Fruit fly (Drosophila melanogaster) whole organism, embryonic: ENCODE measurements around the gene sdk.

Source experiments
- Bgb ChIP-seq: fragments of 200-800 bp; sonication (Bioruptor generic); IDR thresholded peaks from 2 replicates; pipeline ENCODE4 v1.3.6; 2022; ENCODE audit warnings: missing biosample characterization, missing genetic modification characterization; ENCODE audit not compliant: partially characterized antibody
- CG10543 ChIP-seq: fragments of 200-800 bp; sonication (Bioruptor generic); optimal IDR thresholded peaks from 3 replicates; lab custom pipeline; 2017; ENCODE audit warnings: missing biosample characterization, mild to moderate bottlenecking, missing genetic modification characterization, moderate library complexity
- CG10565 ChIP-seq: fragments of 200-800 bp; sonication (Bioruptor generic); optimal IDR thresholded peaks from 3 replicates; lab custom pipeline; 2016; ENCODE audit warnings: missing biosample characterization, mild to moderate bottlenecking, missing genetic modification characterization
- CG11456 ChIP-seq: fragments of 200-800 bp; sonication (Bioruptor generic); IDR thresholded peaks from 3 replicates; pipeline ENCODE4 v1.3.6; 2022; ENCODE audit warnings: missing biosample characterization, missing genetic modification characterization
- CG12391 ChIP-seq: fragments of 200-800 bp; sonication (Bioruptor generic); optimal IDR thresholded peaks from 3 replicates; lab custom pipeline; 2018; ENCODE audit warnings: missing biosample characterization, mild to moderate bottlenecking, missing genetic modification characterization, moderate library complexity
- CG13424 ChIP-seq: fragments of 200-800 bp; sonication (Bioruptor generic); optimal IDR thresholded peaks from 2 replicates; lab custom pipeline; 2019; ENCODE audit warnings: missing biosample characterization, mild to moderate bottlenecking, missing genetic modification characterization, moderate library complexity
- CG14860 ChIP-seq: fragments of 200-800 bp; sonication (Bioruptor generic); IDR thresholded peaks from 3 replicates; pipeline ENCODE4 v1.3.6; 2022; ENCODE audit warnings: missing biosample characterization, missing genetic modification characterization; ENCODE audit not compliant: partially characterized antibody
- CG18599 ChIP-seq: fragments of 200-800 bp; sonication (Bioruptor generic); optimal IDR thresholded peaks from 3 replicates; lab custom pipeline; 2017; ENCODE audit warnings: missing biosample characterization, missing genetic modification characterization, mild to moderate bottlenecking, moderate library complexity, missing genetic modification reagents
- CG33557 ChIP-seq: fragments of 200-800 bp; sonication (Bioruptor generic); optimal IDR thresholded peaks from 2 replicates; lab custom pipeline; 2019; ENCODE audit warnings: missing biosample characterization, mild to moderate bottlenecking, missing genetic modification characterization, moderate library complexity
- CG34376 ChIP-seq: fragments of 200-800 bp; sonication (Bioruptor generic); optimal IDR thresholded peaks from 2 replicates; lab custom pipeline; 2018; ENCODE audit warnings: missing biosample characterization, mild to moderate bottlenecking, missing genetic modification characterization
- CG4820 ChIP-seq: fragments of 200-800 bp; sonication (Bioruptor generic); optimal IDR thresholded peaks from 3 replicates; lab custom pipeline; 2016; ENCODE audit warnings: missing biosample characterization, missing genetic modification characterization
- CG6272 ChIP-seq: fragments of 200-800 bp; sonication (Bioruptor generic); IDR thresholded peaks from 2 replicates; pipeline ENCODE4 v1.3.6; 2022; ENCODE audit warnings: missing biosample characterization, missing genetic modification characterization
- CG6683 ChIP-seq: fragments of 200-800 bp; sonication (Bioruptor generic); optimal IDR thresholded peaks from 2 replicates; lab custom pipeline; 2017; ENCODE audit warnings: missing biosample characterization, mild to moderate bottlenecking, missing genetic modification characterization, missing genetic modification reagents
- CG8359 ChIP-seq: fragments of 200-800 bp; sonication (Bioruptor generic); optimal IDR thresholded peaks from 2 replicates; lab custom pipeline; 2017; ENCODE audit warnings: missing biosample characterization, mild to moderate bottlenecking, missing genetic modification characterization, borderline replicate concordance
- CG9215 ChIP-seq: fragments of 200-800 bp; sonication (Bioruptor generic); IDR thresholded peaks from 2 replicates; pipeline ENCODE4 v1.3.6; 2022; ENCODE audit warnings: missing biosample characterization, missing genetic modification characterization
- Deaf1 ChIP-seq: fragments of 200-800 bp; optimal IDR thresholded peaks from 3 replicates; lab custom pipeline; 2019; ENCODE audit warnings: missing biosample characterization, mild to moderate bottlenecking, missing genetic modification characterization, moderate library complexity
- Dfd ChIP-seq, 2 experiments: fragments of >200 bp; optimal IDR thresholded peaks; 2 replicates each; lab custom pipeline; 2017; ENCODE audit warnings: missing biosample characterization in 2 of 2, missing genetic modification characterization in 2 of 2
- Dp ChIP-seq: fragments of 200-800 bp; sonication (Bioruptor generic); optimal IDR thresholded peaks from 2 replicates; lab custom pipeline; 2018; ENCODE audit warnings: missing biosample characterization, mild to moderate bottlenecking, missing genetic modification characterization, moderate library complexity
- Elba2 ChIP-seq: fragments of 200-800 bp; sonication (Bioruptor generic); optimal IDR thresholded peaks from 3 replicates; lab custom pipeline; 2016; ENCODE audit warnings: missing biosample characterization, missing genetic modification characterization
- Gug ChIP-seq: fragments of 200-800 bp; sonication (Bioruptor generic); IDR thresholded peaks from 4 replicates; pipeline ENCODE4 v1.3.6; 2022; ENCODE audit warnings: missing biosample characterization, missing genetic modification characterization
- HHEX ChIP-seq: fragments of 200-800 bp; sonication (Bioruptor generic); optimal IDR thresholded peaks from 3 replicates; lab custom pipeline; 2017; ENCODE audit warnings: missing biosample characterization, mild to moderate bottlenecking, missing genetic modification characterization, missing genetic modification reagents
- Hr39 ChIP-seq: fragments of >200 bp; optimal IDR thresholded peaks from 2 replicates; lab custom pipeline; 2017
- Med ChIP-seq: fragments of 200-800 bp; sonication (Bioruptor generic); peaks from one replicate; lab custom pipeline; 2016; ENCODE audit warnings: missing biosample characterization, missing genetic modification characterization, mild to moderate bottlenecking, inconsistent platforms, moderate library complexity
- Mes4 ChIP-seq: fragments of 200-800 bp; sonication (Bioruptor generic); optimal IDR thresholded peaks from 2 replicates; lab custom pipeline; 2016; ENCODE audit warnings: missing biosample characterization, missing genetic modification characterization
- Pdp1 ChIP-seq, 2 experiments: fragments of 200-800 bp; sonication (Bioruptor generic); optimal IDR thresholded peaks; 3 replicates each; lab custom pipeline; 2016; ENCODE audit warnings: missing biosample characterization in 2 of 2, missing genetic modification characterization in 2 of 2, mild to moderate bottlenecking in 1 of 2, moderate library complexity in 1 of 2
- Sin3A ChIP-seq: fragments of >200 bp; optimal IDR thresholded peaks from 2 replicates; lab custom pipeline; 2018
- Stat92E ChIP-seq, 3 experiments: fragments of >200 bp in 2 of 3; fragments of 200-800 bp in 1 of 3; sonication (Bioruptor generic) in 1 of 3; optimal IDR thresholded peaks; 2 replicates each; lab custom pipeline; 2017 to 2019; ENCODE audit warnings: missing biosample characterization in 3 of 3, missing genetic modification characterization in 3 of 3, mild to moderate bottlenecking in 1 of 3, moderate library complexity in 1 of 3
- Vsx1 ChIP-seq: fragments of 200-800 bp; sonication (Bioruptor generic); optimal IDR thresholded peaks from 2 replicates; lab custom pipeline; 2017; ENCODE audit warnings: missing biosample characterization, mild to moderate bottlenecking, missing genetic modification characterization, missing genetic modification reagents
- Xbp1 ChIP-seq: fragments of 200-800 bp; sonication (Bioruptor generic); optimal IDR thresholded peaks from 3 replicates; lab custom pipeline; 2016; ENCODE audit warnings: missing biosample characterization, mild to moderate bottlenecking, missing genetic modification characterization
- Xrp1 ChIP-seq: fragments of 200-800 bp; sonication (Bioruptor generic); IDR thresholded peaks from 2 replicates; pipeline ENCODE4 v1.3.6; 2022; ENCODE audit warnings: missing biosample characterization, missing genetic modification characterization
- ap ChIP-seq: fragments of 200-800 bp; sonication (Bioruptor generic); IDR thresholded peaks from 2 replicates; pipeline ENCODE4 v1.3.6; 2022; ENCODE audit warnings: missing biosample characterization, missing genetic modification characterization
- cato ChIP-seq: fragments of 200-800 bp; sonication (Bioruptor generic); optimal IDR thresholded peaks from 2 replicates; lab custom pipeline; 2016; ENCODE audit warnings: missing biosample characterization, missing genetic modification characterization, borderline replicate concordance
- da ChIP-seq: fragments of 200-800 bp; sonication (Bioruptor generic); optimal IDR thresholded peaks from 2 replicates; lab custom pipeline; 2016; ENCODE audit warnings: missing biosample characterization, missing genetic modification characterization
- dan ChIP-seq: fragments of 200-800 bp; sonication (Bioruptor generic); IDR thresholded peaks from 2 replicates; pipeline ENCODE4 v1.3.6; 2022; ENCODE audit warnings: missing biosample characterization, missing genetic modification characterization
- fd3F ChIP-seq: fragments of 200-800 bp; sonication (Bioruptor generic); optimal IDR thresholded peaks from 2 replicates; lab custom pipeline; 2018; ENCODE audit warnings: missing biosample characterization, mild to moderate bottlenecking, missing genetic modification characterization, moderate library complexity
- gem ChIP-seq: fragments of 200-800 bp; sonication (Bioruptor generic); optimal IDR thresholded peaks from 2 replicates; lab custom pipeline; 2019; ENCODE audit warnings: missing biosample characterization, mild to moderate bottlenecking, missing genetic modification characterization, moderate library complexity
- gfzf ChIP-seq: fragments of 200-800 bp; sonication (Bioruptor generic); optimal IDR thresholded peaks from 2 replicates; lab custom pipeline; 2016; ENCODE audit warnings: missing biosample characterization, mild to moderate bottlenecking, missing genetic modification characterization, moderate library complexity
- hth ChIP-seq: fragments of >200 bp; optimal IDR thresholded peaks from 2 replicates; lab custom pipeline; 2017; ENCODE audit warnings: inconsistent platforms
- ind ChIP-seq: fragments of 200-800 bp; sonication (Bioruptor generic); optimal IDR thresholded peaks from 3 replicates; lab custom pipeline; 2016; ENCODE audit warnings: missing biosample characterization, missing genetic modification characterization
- knrl ChIP-seq: fragments of 200-800 bp; sonication (Bioruptor generic); IDR thresholded peaks from 3 replicates; pipeline ENCODE4 v1.3.6; 2022; ENCODE audit warnings: missing biosample characterization, missing genetic modification characterization; ENCODE audit not compliant: partially characterized antibody
- lola ChIP-seq, 3 experiments: fragments of >200 bp in 2 of 3; fragments of 200-800 bp in 1 of 3; sonication (Bioruptor generic) in 1 of 3; optimal IDR thresholded peaks; 2 replicates each; lab custom pipeline; 2017 to 2019; ENCODE audit warnings: missing biosample characterization in 3 of 3, missing genetic modification characterization in 3 of 3, mild to moderate bottlenecking in 1 of 3, moderate library complexity in 1 of 3
- oc ChIP-seq: fragments of 200-800 bp; sonication (Bioruptor generic); optimal IDR thresholded peaks from 2 replicates; lab custom pipeline; 2018; ENCODE audit warnings: missing biosample characterization, mild to moderate bottlenecking, missing genetic modification characterization, moderate library complexity
- run ChIP-seq: fragments of 200-800 bp; sonication (Bioruptor generic); optimal IDR thresholded peaks from 3 replicates; lab custom pipeline; 2018; ENCODE audit warnings: missing biosample characterization, mild to moderate bottlenecking, missing genetic modification characterization
- sens ChIP-seq: fragments of 200-800 bp; sonication (Bioruptor generic); peaks from one replicate; lab custom pipeline; 2016; ENCODE audit warnings: missing biosample characterization, missing genetic modification characterization
- sisA ChIP-seq: fragments of 200-800 bp; sonication (Bioruptor generic); IDR thresholded peaks from 2 replicates; pipeline ENCODE4 v1.3.6; 2022; ENCODE audit warnings: missing biosample characterization, missing genetic modification characterization
- tx ChIP-seq: fragments of 200-800 bp; sonication (Bioruptor generic); optimal IDR thresholded peaks from 2 replicates; lab custom pipeline; 2016; ENCODE audit warnings: missing biosample characterization, missing genetic modification characterization
- vnd ChIP-seq: fragments of 200-800 bp; sonication (Bioruptor generic); IDR thresholded peaks from 3 replicates; pipeline ENCODE4 v1.3.6; 2022; ENCODE audit warnings: missing biosample characterization, missing genetic modification characterization; ENCODE audit not compliant: partially characterized antibody
- wor ChIP-seq: fragments of 200-800 bp; sonication (Bioruptor generic); IDR thresholded peaks from 2 replicates; pipeline ENCODE4 v1.3.6; 2022; ENCODE audit warnings: missing biosample characterization, missing genetic modification characterization
- zen2 ChIP-seq: fragments of 200-800 bp; sonication (Bioruptor generic); IDR thresholded peaks from 3 replicates; pipeline ENCODE4 v1.3.6; 2022; ENCODE audit warnings: missing biosample characterization, missing genetic modification characterization; ENCODE audit not compliant: partially characterized antibody

Gene sdk

DNA sequence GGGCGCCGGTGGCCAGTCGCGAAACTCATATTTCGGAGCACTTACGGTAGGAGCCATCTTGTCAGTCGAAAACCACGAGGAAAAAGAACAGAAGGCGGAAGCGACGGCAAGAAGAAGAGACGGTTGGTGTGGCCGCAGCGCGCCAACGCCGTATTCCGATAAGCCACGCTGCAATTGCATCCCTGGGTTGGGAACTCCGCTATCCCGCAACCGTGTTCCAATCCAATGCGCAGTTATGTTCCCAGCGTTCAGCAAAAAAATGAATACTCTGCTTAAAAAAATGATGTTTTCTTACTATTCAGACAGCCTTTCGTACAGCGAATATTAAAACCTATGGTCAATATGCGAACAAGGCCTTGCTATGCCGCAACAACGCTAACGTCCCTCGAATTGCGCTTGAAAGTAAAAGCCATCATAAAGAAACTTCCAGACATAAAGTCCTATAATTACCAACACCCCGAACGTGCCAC is 78.4 kb downstream of the sdk start, which contains the start of gene RpL22 (continued):
- TF ChIP-seq ind (GFP tag; lab: Kevin White, UChicago) (peak; percentile 71), Xbp1 (peak; percentile 85), oc (peak; percentile 73), dan (GFP tag; lab: Robert Waterston, UW) (no peak), CG34376 (GFP tag; lab: Kevin White, UChicago) (peak; percentile 95), Stat92E (GFP tag; optimal IDR thresholded peaks at IDR 0.05; lab: Kevin White, UChicago) (peak in 1 of 3 experiments; percentile 46), CG14860 (no peak), Dp (GFP tag; lab: Kevin White, UChicago) (peak; percentile 59), da (GFP tag; lab: Kevin White, UChicago) (peak; percentile 90), CG6272 (peak; percentile 65), Pdp1 (GFP tag; optimal IDR thresholded peaks at IDR 0.05; lab: Kevin White, UChicago) (peak; percentile 80 to 91), run (tag; lab: Kevin White, UChicago) (peak; percentile 72), HHEX (GFP tag; lab: Kevin White, UChicago) (peak; percentile 95), CG6683 (peak; percentile 86), Hr39 (lab: Kevin White, UChicago) (no peak), ap (GFP tag; lab: Robert Waterston, UW) (peak; percentile 60; the same call in 1 of the 2 replicates), CG12391 (peak; percentile 87), Elba2 (peak; percentile 40), gem (tag; lab: Kevin White, UChicago) (peak; percentile 59), tx (GFP tag; lab: Kevin White, UChicago) (peak; percentile 77), CG11456 (peak; percentile 96), CG18599 (GFP tag; lab: Kevin White, UChicago) (peak; percentile 91), knrl (GFP tag; lab: Robert Waterston, UW) (peak; percentile 57; the same call in 2 of the 3 replicates), CG4820 (GFP tag; lab: Kevin White, UChicago) (peak; percentile 72), Mes4 (GFP tag; lab: Kevin White, UChicago) (peak; percentile 97), CG8359 (GFP tag; lab: Kevin White, UChicago) (peak; percentile 55), Sin3A (lab: Kevin White, UChicago) (peak; percentile 80), fd3F (peak; percentile 69), CG13424 (tag; lab: Kevin White, UChicago) (peak; percentile 61), gfzf (GFP tag; lab: Kevin White, UChicago) (peak; percentile 100), CG10543 (GFP tag; lab: Kevin White, UChicago) (peak; percentile 85), wor (GFP tag; lab: Robert Waterston, UW) (0 out of 2 replicates have a peak, but pooled peaks have one; percentile 32), sens (GFP tag; lab: Kevin White, UChicago) (peak; percentile 98), CG9215 (GFP tag; lab: Robert Waterston, UW) (peak; percentile 54), CG33557 (GFP tag; lab: Kevin White, UChicago) (peak; percentile 67), Deaf1 (tag; lab: Kevin White, UChicago) (peak; percentile 54), Vsx1 (peak; percentile 86), Bgb (GFP tag; lab: Robert Waterston, UW) (peak; percentile 50), vnd (GFP tag; lab: Robert Waterston, UW) (no peak), zen2 (no peak), Dfd (GFP tag; optimal IDR thresholded peaks at IDR 0.05; lab: Kevin White, UChicago) (no peak), Xrp1 (GFP tag; lab: Robert Waterston, UW) (peak; percentile 61), Med (GFP tag; lab: Kevin White, UChicago) (peak; percentile 99), cato (GFP tag; lab: Kevin White, UChicago) (peak; percentile 80), Gug (GFP tag; lab: Robert Waterston, UW) (peak; percentile 51; the same call in 2 of the 4 replicates), hth (lab: Kevin White, UChicago) (no peak), lola (GFP tag; optimal IDR thresholded peaks at IDR 0.05; lab: Kevin White, UChicago) (peak in 1 of 3 experiments; percentile 59), CG10565 (GFP tag; lab: Kevin White, UChicago) (peak; percentile 52), sisA (peak; percentile 44; the same call in 1 of the 2 replicates)
